Fruit fly (Drosophila melanogaster) whole organism, embryonic: Measurements from ENCODE around the gene CG14309.

Source experiments
- Antp ChIP-seq: fragments of 200-800 bp; sonication (Bioruptor generic); optimal IDR thresholded peaks from 3 replicates; lab custom pipeline; 2016; ENCODE audit warnings: missing biosample characterization, missing genetic modification characterization
- Blimp-1 ChIP-seq: fragments of 200-800 bp; sonication (Bioruptor generic); optimal IDR thresholded peaks from 3 replicates; lab custom pipeline; 2018; ENCODE audit warnings: missing biosample characterization, missing genetic modification characterization, mild to moderate bottlenecking, moderate library complexity, missing genetic modification reagents
- BtbVII ChIP-seq: fragments of 200-800 bp; sonication (Bioruptor generic); optimal IDR thresholded peaks from 3 replicates; lab custom pipeline; 2017; ENCODE audit warnings: missing biosample characterization, mild to moderate bottlenecking, missing genetic modification characterization
- CG11723 ChIP-seq: fragments of 200-800 bp; sonication (Bioruptor generic); optimal IDR thresholded peaks from 2 replicates; lab custom pipeline; 2017; ENCODE audit warnings: missing biosample characterization, mild to moderate bottlenecking, missing genetic modification characterization
- CG12219 ChIP-seq: fragments of 200-800 bp; sonication (Bioruptor generic); optimal IDR thresholded peaks from 3 replicates; lab custom pipeline; 2018; ENCODE audit warnings: missing biosample characterization, mild to moderate bottlenecking, missing genetic modification characterization
- CG14667 ChIP-seq: fragments of 200-800 bp; sonication (Bioruptor generic); IDR thresholded peaks from 2 replicates; pipeline ENCODE4 v1.3.6; 2022; ENCODE audit warnings: missing biosample characterization, missing genetic modification characterization
- CG15479 ChIP-seq: fragments of 200-800 bp; sonication (Bioruptor generic); optimal IDR thresholded peaks from 3 replicates; lab custom pipeline; 2019; ENCODE audit warnings: missing biosample characterization, mild to moderate bottlenecking, missing genetic modification characterization, moderate library complexity
- CG15601 ChIP-seq: fragments of 200-800 bp; sonication (Bioruptor generic); optimal IDR thresholded peaks from 3 replicates; lab custom pipeline; 2019; ENCODE audit warnings: missing biosample characterization, mild to moderate bottlenecking, missing genetic modification characterization, moderate library complexity
- CG18476 ChIP-seq: fragments of 200-800 bp; sonication (Bioruptor generic); optimal IDR thresholded peaks from 2 replicates; lab custom pipeline; 2016; ENCODE audit warnings: missing biosample characterization, mild to moderate bottlenecking, missing genetic modification characterization
- CG2129 ChIP-seq: fragments of 200-800 bp; sonication (Bioruptor generic); IDR thresholded peaks from 2 replicates; pipeline ENCODE4 v1.3.6; 2022; ENCODE audit warnings: missing biosample characterization, missing genetic modification characterization; ENCODE audit not compliant: partially characterized antibody
- CG30431 ChIP-seq: fragments of 200-800 bp; sonication (Bioruptor generic); optimal IDR thresholded peaks from 2 replicates; lab custom pipeline; 2017; ENCODE audit warnings: missing biosample characterization, missing genetic modification characterization
- CG3407 ChIP-seq: fragments of 200-800 bp; sonication (Bioruptor generic); optimal IDR thresholded peaks from 2 replicates; lab custom pipeline; 2018; ENCODE audit warnings: missing biosample characterization, mild to moderate bottlenecking, missing genetic modification characterization
- CG42726 ChIP-seq: fragments of 200-800 bp; sonication (Bioruptor generic); IDR thresholded peaks from 2 replicates; pipeline ENCODE4 v1.3.6; 2022; ENCODE audit warnings: missing biosample characterization, missing genetic modification characterization; ENCODE audit not compliant: partially characterized antibody
- CG4404 ChIP-seq: fragments of 200-800 bp; sonication (Bioruptor generic); IDR thresholded peaks from 2 replicates; pipeline ENCODE4 v1.3.6; 2022; ENCODE audit warnings: missing biosample characterization, missing genetic modification characterization
- CG6254 ChIP-seq: fragments of 200-800 bp; sonication (Bioruptor generic); optimal IDR thresholded peaks from 3 replicates; lab custom pipeline; 2017; ENCODE audit warnings: mild to moderate bottlenecking, missing biosample characterization, missing genetic modification reagents, missing genetic modification characterization
- CG6689 ChIP-seq: fragments of 200-800 bp; sonication (Bioruptor generic); IDR thresholded peaks from 2 replicates; pipeline ENCODE4 v1.3.6; 2022; ENCODE audit warnings: missing biosample characterization, missing genetic modification characterization
- CG7357 ChIP-seq: fragments of 200-800 bp; sonication (Bioruptor generic); IDR thresholded peaks from 3 replicates; pipeline ENCODE4 v1.3.6; 2022; ENCODE audit warnings: missing biosample characterization, missing genetic modification characterization
- CG7928 ChIP-seq: fragments of 200-800 bp; sonication (Bioruptor generic); optimal IDR thresholded peaks from 2 replicates; lab custom pipeline; 2017; ENCODE audit warnings: missing biosample characterization, mild to moderate bottlenecking, missing genetic modification characterization
- CG8944 ChIP-seq: fragments of 200-800 bp; sonication (Bioruptor generic); optimal IDR thresholded peaks from 3 replicates; lab custom pipeline; 2016; ENCODE audit warnings: missing biosample characterization, missing genetic modification characterization
- GATAe ChIP-seq: fragments of 200-800 bp; sonication (Bioruptor generic); conservative IDR thresholded peaks from 2 replicates; pipeline ENCODE4 v1.3.6; 2022; ENCODE audit warnings: missing biosample characterization, missing genetic modification characterization
- H15 ChIP-seq: fragments of 200-800 bp; sonication (Bioruptor generic); IDR thresholded peaks from 3 replicates; pipeline ENCODE4 v1.3.6; 2022; ENCODE audit warnings: missing biosample characterization, missing genetic modification characterization
- HmgD ChIP-seq: fragments of 200-800 bp; sonication (Bioruptor generic); optimal IDR thresholded peaks from 3 replicates; lab custom pipeline; 2016; ENCODE audit warnings: missing biosample characterization, missing genetic modification characterization
- HmgZ ChIP-seq: fragments of 200-800 bp; sonication (Bioruptor generic); optimal IDR thresholded peaks from 2 replicates; lab custom pipeline; 2018; ENCODE audit warnings: missing biosample characterization, mild to moderate bottlenecking, missing genetic modification characterization
- Hmx ChIP-seq: fragments of 200-800 bp; sonication (Bioruptor generic); optimal IDR thresholded peaks from 2 replicates; lab custom pipeline; 2016; ENCODE audit warnings: missing biosample characterization, missing genetic modification characterization
- Mrtf ChIP-seq: fragments of 200-800 bp; sonication (Bioruptor generic); IDR thresholded peaks from 3 replicates; pipeline ENCODE4 v1.3.6; 2022; ENCODE audit warnings: missing biosample characterization, missing genetic modification characterization
- Nf-YC ChIP-seq: fragments of 200-800 bp; optimal IDR thresholded peaks from 3 replicates; lab custom pipeline; 2019; ENCODE audit warnings: missing biosample characterization, mild to moderate bottlenecking, missing genetic modification characterization, moderate library complexity
- Oaz ChIP-seq: fragments of 200-800 bp; sonication (Bioruptor generic); IDR thresholded peaks from 2 replicates; pipeline ENCODE4 v1.3.6; 2022; ENCODE audit warnings: missing biosample characterization, missing genetic modification characterization
- Ssrp ChIP-seq: fragments of 200-800 bp; sonication (Bioruptor generic); optimal IDR thresholded peaks from 2 replicates; lab custom pipeline; 2018; ENCODE audit warnings: missing biosample characterization, mild to moderate bottlenecking, missing genetic modification characterization, moderate library complexity
- Usf ChIP-seq: fragments of 200-800 bp; sonication (Bioruptor generic); optimal IDR thresholded peaks from 2 replicates; lab custom pipeline; 2017; ENCODE audit warnings: missing genotype, missing biosample characterization, missing genetic modification characterization
- Xrp1 ChIP-seq: fragments of 200-800 bp; sonication (Bioruptor generic); IDR thresholded peaks from 2 replicates; pipeline ENCODE4 v1.3.6; 2022; ENCODE audit warnings: missing biosample characterization, missing genetic modification characterization
- ap ChIP-seq: fragments of 200-800 bp; sonication (Bioruptor generic); IDR thresholded peaks from 2 replicates; pipeline ENCODE4 v1.3.6; 2022; ENCODE audit warnings: missing biosample characterization, missing genetic modification characterization
- ara ChIP-seq: fragments of 200-800 bp; sonication (Bioruptor generic); IDR thresholded peaks from 2 replicates; pipeline ENCODE4 v1.3.6; 2022; ENCODE audit warnings: missing biosample characterization, missing genetic modification characterization
- bbx ChIP-seq: fragments of 200-800 bp; sonication (Bioruptor generic); IDR thresholded peaks from 2 replicates; pipeline ENCODE4 v1.3.6; 2022; ENCODE audit warnings: missing biosample characterization, missing genetic modification characterization; ENCODE audit not compliant: partially characterized antibody
- br ChIP-seq: fragments of >200 bp; optimal IDR thresholded peaks from 2 replicates; lab custom pipeline; 2017
- da ChIP-seq: fragments of 200-800 bp; sonication (Bioruptor generic); optimal IDR thresholded peaks from 2 replicates; lab custom pipeline; 2016; ENCODE audit warnings: missing biosample characterization, missing genetic modification characterization
- emc ChIP-seq: fragments of 200-800 bp; sonication (Bioruptor generic); optimal IDR thresholded peaks from 2 replicates; lab custom pipeline; 2016; ENCODE audit warnings: missing biosample characterization, missing genetic modification characterization
- en ChIP-seq: fragments of 200-800 bp; sonication (Bioruptor generic); optimal IDR thresholded peaks from 2 replicates; lab custom pipeline; 2016; ENCODE audit warnings: missing biosample characterization, missing genetic modification characterization
- esg ChIP-seq: fragments of 200-800 bp; sonication (Bioruptor generic); conservative IDR thresholded peaks from 2 replicates; pipeline ENCODE4 v1.3.6; 2022; ENCODE audit warnings: missing biosample characterization, missing genetic modification characterization
- fd96Cb ChIP-seq: fragments of 200-800 bp; sonication (Bioruptor generic); optimal IDR thresholded peaks from 2 replicates; lab custom pipeline; 2018; ENCODE audit warnings: missing biosample characterization, mild to moderate bottlenecking, missing genetic modification characterization, moderate library complexity
- h ChIP-seq: fragments of >200 bp; optimal IDR thresholded peaks from 2 replicates; lab custom pipeline; 2017
- hb ChIP-seq: fragments of 200-800 bp; sonication (Bioruptor generic); IDR thresholded peaks from 3 replicates; pipeline ENCODE4 v1.3.6; 2022; ENCODE audit warnings: missing biosample characterization, missing genetic modification characterization; ENCODE audit not compliant: partially characterized antibody
- jigr1 ChIP-seq: fragments of 200-800 bp; sonication (Bioruptor generic); IDR thresholded peaks from 3 replicates; pipeline ENCODE4 v1.3.6; 2022; ENCODE audit warnings: missing biosample characterization, missing genetic modification characterization
- nom ChIP-seq: fragments of 200-800 bp; sonication (Bioruptor generic); optimal IDR thresholded peaks from 2 replicates; lab custom pipeline; 2017; ENCODE audit warnings: missing biosample characterization, missing genetic modification characterization, mild to moderate bottlenecking, moderate library complexity, missing genetic modification reagents
- pita ChIP-seq: fragments of 200-800 bp; sonication (Bioruptor generic); optimal IDR thresholded peaks from 2 replicates; lab custom pipeline; 2017; ENCODE audit warnings: missing biosample characterization, mild to moderate bottlenecking, missing genetic modification characterization
- pzg ChIP-seq: fragments of 200-800 bp; sonication (Bioruptor generic); optimal IDR thresholded peaks from 3 replicates; lab custom pipeline; 2018; ENCODE audit warnings: missing biosample characterization, mild to moderate bottlenecking, missing genetic modification characterization, moderate library complexity
- repo ChIP-seq: fragments of 200-800 bp; sonication (Bioruptor generic); optimal IDR thresholded peaks from 2 replicates; lab custom pipeline; 2016; ENCODE audit warnings: missing biosample characterization, missing genetic modification characterization
- sna ChIP-seq: fragments of 200-800 bp; sonication (Bioruptor generic); IDR thresholded peaks from 2 replicates; pipeline ENCODE4 v1.3.6; 2022; ENCODE audit warnings: missing biosample characterization, missing genetic modification characterization; ENCODE audit not compliant: partially characterized antibody
- stc ChIP-seq: fragments of 200-800 bp; sonication (Bioruptor generic); IDR thresholded peaks from 2 replicates; pipeline ENCODE4 v1.3.6; 2022; ENCODE audit warnings: missing biosample characterization, missing genetic modification characterization
- tx ChIP-seq: fragments of 200-800 bp; sonication (Bioruptor generic); optimal IDR thresholded peaks from 2 replicates; lab custom pipeline; 2016; ENCODE audit warnings: missing biosample characterization, missing genetic modification characterization
- wdn ChIP-seq: fragments of 200-800 bp; sonication (Bioruptor generic); IDR thresholded peaks from 2 replicates; pipeline ENCODE4 v1.3.6; 2022; ENCODE audit warnings: missing biosample characterization, missing genetic modification characterization

CG14309 gene

dm6 chr3R:18396801-18397604 is 12.1 kb upstream of the CG14309 start, which contains the start of gene Vti1b (continued):
- TF ChIP-seq CG12219 (peak; percentile 92), jigr1 (GFP tag; lab: Robert Waterston, UW) (peak; percentile 87), CG3407 (GFP tag; lab: Kevin White, UChicago) (peak; percentile 90), pita (GFP tag; lab: Kevin White, UChicago) (no peak), esg (GFP tag; lab: Robert Waterston, UW) (peak; percentile 92), ap (peak; percentile 87), H15 (GFP tag; lab: Robert Waterston, UW) (peak; percentile 91), br (lab: Kevin White, UChicago) (no peak), emc (GFP tag; lab: Kevin White, UChicago) (peak; percentile 87), CG4404 (GFP tag; lab: Robert Waterston, UW) (peak; percentile 85), sna (0 out of 2 replicates have a peak, but pooled peaks have one; percentile 31), HmgD (GFP tag; lab: Kevin White, UChicago) (peak; percentile 78), Hmx (peak; percentile 86), hb (no peak), BtbVII (GFP tag; lab: Kevin White, UChicago) (peak; percentile 90), pzg (peak; percentile 5), CG7928 (peak; percentile 71), bbx (GFP tag; lab: Robert Waterston, UW) (no peak), CG2129 (no peak), CG30431 (GFP tag; lab: Kevin White, UChicago) (peak; percentile 92), da (GFP tag; lab: Kevin White, UChicago) (peak; percentile 79), tx (peak; percentile 92), CG15601 (tag; lab: Kevin White, UChicago) (peak; percentile 92), CG6254 (GFP tag; lab: Kevin White, UChicago) (peak; percentile 90), nom (GFP tag; lab: Kevin White, UChicago) (peak; percentile 82), h (lab: Kevin White, UChicago) (no peak), CG7357 (GFP tag; lab: Robert Waterston, UW) (peak; percentile 83), GATAe (GFP tag; lab: Robert Waterston, UW) (peak; percentile 71), Oaz (GFP tag; lab: Robert Waterston, UW) (peak; percentile 79), CG14667 (GFP tag; lab: Robert Waterston, UW) (peak; percentile 87), ara (GFP tag; lab: Robert Waterston, UW) (peak; percentile 80), CG11723 (GFP tag; lab: Kevin White, UChicago) (peak; percentile 92), CG6689 (GFP tag; lab: Robert Waterston, UW) (peak; percentile 93), Antp (GFP tag; lab: Kevin White, UChicago) (peak; percentile 85), stc (GFP tag; lab: Robert Waterston, UW) (peak; percentile 91), CG15479 (no peak), Mrtf (GFP tag; lab: Robert Waterston, UW) (peak; percentile 85), CG8944 (GFP tag; lab: Kevin White, UChicago) (peak; percentile 91), CG42726 (no peak), Xrp1 (GFP tag; lab: Robert Waterston, UW) (peak; percentile 96), repo (GFP tag; lab: Kevin White, UChicago) (peak; percentile 75), en (GFP tag; lab: Kevin White, UChicago) (peak; percentile 88), HmgZ (tag; lab: Kevin White, UChicago) (peak; percentile 94), Blimp-1 (peak; percentile 93), Ssrp (peak; percentile 94), fd96Cb (peak; percentile 95), CG18476 (peak; percentile 91), Nf-YC (peak; percentile 76), Usf (GFP tag; lab: Kevin White, UChicago) (peak; percentile 83), wdn (GFP tag; lab: Robert Waterston, UW) (peak; percentile 86)
